Worm (Caenorhabditis elegans) whole organism, L2 larva: Measurements from ENCODE around the gene glb-29.
A peak's percentile ranks its signal among the peaks of the same experiment; 100 is the strongest.

Experiments used
- ama-1 ChIP-seq: fragments of 150-350 bp; optimal IDR thresholded peaks from 2 replicates; lab custom pipeline; 2018; ENCODE audit warnings: inconsistent platforms
- elt-1 ChIP-seq: fragments of 150-350 bp; optimal IDR thresholded peaks from 2 replicates; lab custom pipeline; 2014; ENCODE audit warnings: missing biosample characterization, missing genetic modification characterization
- fos-1 ChIP-seq: fragments of 150-350 bp; optimal IDR thresholded peaks from 2 replicates; lab custom pipeline; 2014; ENCODE audit warnings: missing biosample characterization, missing genetic modification characterization
- nhr-129 ChIP-seq: fragments of 150-350 bp; optimal IDR thresholded peaks from 2 replicates; lab custom pipeline; 2014; ENCODE audit warnings: missing biosample characterization, missing genetic modification characterization
- nhr-6 ChIP-seq: fragments of 150-350 bp; optimal IDR thresholded peaks from 2 replicates; lab custom pipeline; 2014; ENCODE audit warnings: missing biosample characterization, missing genetic modification characterization
- zag-1 ChIP-seq: fragments of 150-350 bp; optimal IDR thresholded peaks from 2 replicates; lab custom pipeline; 2014; ENCODE audit warnings: missing biosample characterization, missing genetic modification characterization
- ztf-11 ChIP-seq: sonication (generic microtip); optimal IDR thresholded peaks from 2 replicates; lab custom pipeline; 2017; ENCODE audit warnings: missing biosample characterization, missing genetic modification characterization
- ztf-4 ChIP-seq: fragments of 150-350 bp; optimal IDR thresholded peaks from 2 replicates; lab custom pipeline; 2014; ENCODE audit warnings: missing biosample characterization, missing genetic modification characterization

- no peak for TF ChIP-seq ztf-11
- TF ChIP-seq zag-1 (tag; lab: Kevin White, UChicago) = peak; percentile 31
- no peak for TF ChIP-seq ama-1 (lab: Kevin White, UChicago)
- no peak for TF ChIP-seq elt-1 (tag; lab: Kevin White, UChicago)
- no peak for TF ChIP-seq nhr-6 (tag; lab: Kevin White, UChicago)
- TF ChIP-seq fos-1 (tag; lab: Kevin White, UChicago) = peak; percentile 56
- TF ChIP-seq ztf-4 (tag; lab: Kevin White, UChicago) = no peak
- peak; percentile 51 for TF ChIP-seq nhr-129 (tag; lab: Kevin White, UChicago)
Measured at ce11 chrII:12006575-12007098, 2.2 kb upstream of the glb-29 start, which contains the start of gene mcm-2.
